Fruit fly (Drosophila melanogaster) whole organism, embryonic: ENCODE data around the gene Cyp4ac1.

Experiments used
- Atf-2 ChIP-seq: fragments of 200-800 bp; sonication (Bioruptor generic); optimal IDR thresholded peaks from 2 replicates; lab custom pipeline; 2016; ENCODE audit warnings: missing biosample characterization, missing genetic modification characterization
- CG10274 ChIP-seq: fragments of 200-800 bp; sonication (Bioruptor generic); optimal IDR thresholded peaks from 3 replicates; lab custom pipeline; 2017; ENCODE audit warnings: missing biosample characterization, mild to moderate bottlenecking, missing genetic modification characterization
- CG11093 ChIP-seq: fragments of 200-800 bp; sonication (Bioruptor generic); IDR thresholded peaks from 3 replicates; pipeline ENCODE4 v1.3.6; 2022; ENCODE audit warnings: missing biosample characterization, missing genetic modification characterization
- CG11247 ChIP-seq: fragments of 200-800 bp; sonication (Bioruptor generic); IDR thresholded peaks from 2 replicates; pipeline ENCODE4 v1.3.6; 2022; ENCODE audit warnings: missing biosample characterization, missing genetic modification characterization
- CG11696 ChIP-seq: fragments of 200-800 bp; sonication (Bioruptor generic); IDR thresholded peaks from 2 replicates; pipeline ENCODE4 v1.3.6; 2022; ENCODE audit warnings: missing biosample characterization, missing genetic modification characterization
- CG12744 ChIP-seq: fragments of 200-800 bp; sonication (Bioruptor generic); optimal IDR thresholded peaks from 2 replicates; lab custom pipeline; 2016; ENCODE audit warnings: missing biosample characterization, missing genetic modification characterization
- CG14441 ChIP-seq: fragments of 200-800 bp; sonication (Bioruptor generic); IDR thresholded peaks from 2 replicates; pipeline ENCODE4 v1.3.6; 2022; ENCODE audit warnings: missing biosample characterization, missing genetic modification characterization
- CG3065 ChIP-seq: fragments of 200-800 bp; sonication (Bioruptor generic); optimal IDR thresholded peaks from 2 replicates; lab custom pipeline; 2016; ENCODE audit warnings: missing biosample characterization, missing genetic modification characterization
- CG32772 ChIP-seq: fragments of 200-800 bp; sonication (Bioruptor generic); IDR thresholded peaks from 2 replicates; pipeline ENCODE4 v1.3.6; 2022; ENCODE audit warnings: missing biosample characterization, missing genetic modification characterization
- CG3407 ChIP-seq: fragments of 200-800 bp; sonication (Bioruptor generic); optimal IDR thresholded peaks from 2 replicates; lab custom pipeline; 2018; ENCODE audit warnings: missing biosample characterization, mild to moderate bottlenecking, missing genetic modification characterization
- CG4617 ChIP-seq: fragments of 200-800 bp; sonication (Bioruptor generic); optimal IDR thresholded peaks from 3 replicates; lab custom pipeline; 2016; ENCODE audit warnings: missing biosample characterization, missing genetic modification characterization, borderline replicate concordance
- CG6854 ChIP-seq: fragments of 200-800 bp; sonication (Bioruptor generic); optimal IDR thresholded peaks from 3 replicates; lab custom pipeline; 2017; ENCODE audit warnings: missing biosample characterization, mild to moderate bottlenecking, missing genetic modification characterization
- CG7839 ChIP-seq: fragments of 200-800 bp; sonication (Bioruptor generic); optimal IDR thresholded peaks from 3 replicates; lab custom pipeline; 2018; ENCODE audit warnings: missing biosample characterization, mild to moderate bottlenecking, missing genetic modification characterization, moderate library complexity
- CG8290 ChIP-seq, 3 experiments: fragments of 200-800 bp; sonication (Bioruptor generic); optimal IDR thresholded peaks; 2 replicates each; lab custom pipeline; 2016 to 2019; ENCODE audit warnings: missing biosample characterization in 3 of 3, missing genetic modification characterization in 3 of 3, mild to moderate bottlenecking in 2 of 3, moderate library complexity in 1 of 3
- CG9437 ChIP-seq: fragments of 200-800 bp; sonication (Bioruptor generic); optimal IDR thresholded peaks from 2 replicates; lab custom pipeline; 2018; ENCODE audit warnings: missing biosample characterization, mild to moderate bottlenecking, missing genetic modification characterization
- D19A ChIP-seq: fragments of 200-800 bp; optimal IDR thresholded peaks from 3 replicates; lab custom pipeline; 2019; ENCODE audit warnings: missing biosample characterization, mild to moderate bottlenecking, missing genetic modification characterization, moderate library complexity
- D19B ChIP-seq: fragments of 200-800 bp; sonication (Bioruptor generic); optimal IDR thresholded peaks from 2 replicates; lab custom pipeline; 2017; ENCODE audit warnings: missing biosample characterization, mild to moderate bottlenecking, missing genetic modification characterization
- Dfd ChIP-seq, 2 experiments: fragments of >200 bp; optimal IDR thresholded peaks; 2 replicates each; lab custom pipeline; 2017; ENCODE audit warnings: missing biosample characterization in 2 of 2, missing genetic modification characterization in 2 of 2
- Dip3 ChIP-seq: fragments of 200-800 bp; sonication (Bioruptor generic); optimal IDR thresholded peaks from 3 replicates; lab custom pipeline; 2016; ENCODE audit warnings: missing biosample characterization, missing genetic modification characterization
- Dll ChIP-seq: fragments of 200-800 bp; sonication (Bioruptor generic); IDR thresholded peaks from 4 replicates; pipeline ENCODE4 v1.3.6; 2022; ENCODE audit warnings: missing biosample characterization, missing genetic modification characterization; ENCODE audit not compliant: partially characterized antibody
- Fer2 ChIP-seq: fragments of 200-800 bp; sonication (Bioruptor generic); optimal IDR thresholded peaks from 2 replicates; lab custom pipeline; 2018; ENCODE audit warnings: missing biosample characterization, mild to moderate bottlenecking, missing genetic modification characterization, moderate library complexity
- HmgZ ChIP-seq: fragments of 200-800 bp; sonication (Bioruptor generic); optimal IDR thresholded peaks from 2 replicates; lab custom pipeline; 2018; ENCODE audit warnings: missing biosample characterization, mild to moderate bottlenecking, missing genetic modification characterization
- Hsf ChIP-seq: fragments of 200-800 bp; sonication (Bioruptor generic); optimal IDR thresholded peaks from 3 replicates; lab custom pipeline; 2016; ENCODE audit warnings: missing biosample characterization, missing genetic modification characterization
- Lhr ChIP-seq: fragments of 200-800 bp; sonication (Bioruptor generic); optimal IDR thresholded peaks from 3 replicates; lab custom pipeline; 2017; ENCODE audit warnings: mild to moderate bottlenecking, missing biosample characterization, missing genetic modification reagents, missing genetic modification characterization
- Meics ChIP-seq: fragments of 200-800 bp; sonication (Bioruptor generic); optimal IDR thresholded peaks from 2 replicates; lab custom pipeline; 2017; ENCODE audit warnings: missing biosample characterization, mild to moderate bottlenecking, missing genetic modification characterization
- Poxn ChIP-seq: fragments of 200-800 bp; sonication (Bioruptor generic); IDR thresholded peaks from 2 replicates; pipeline ENCODE4 v1.3.6; 2022; ENCODE audit warnings: missing biosample characterization, missing genetic modification characterization
- Rfx ChIP-seq: fragments of 200-800 bp; sonication (Bioruptor generic); IDR thresholded peaks from 2 replicates; pipeline ENCODE4 v1.3.6; 2022; ENCODE audit warnings: missing biosample characterization, missing genetic modification characterization
- Spps ChIP-seq: fragments of 200-800 bp; sonication (Bioruptor generic); optimal IDR thresholded peaks from 2 replicates; lab custom pipeline; 2018; ENCODE audit warnings: missing biosample characterization, mild to moderate bottlenecking, missing genetic modification characterization
- Taf1 ChIP-seq: fragments of 200-800 bp; sonication (Bioruptor generic); IDR thresholded peaks from 2 replicates; pipeline ENCODE4 v1.3.6; 2022; ENCODE audit warnings: missing biosample characterization, missing genetic modification characterization
- cato ChIP-seq: fragments of 200-800 bp; sonication (Bioruptor generic); optimal IDR thresholded peaks from 2 replicates; lab custom pipeline; 2016; ENCODE audit warnings: missing biosample characterization, missing genetic modification characterization, borderline replicate concordance
- caup ChIP-seq: fragments of 200-800 bp; sonication (Bioruptor generic); optimal IDR thresholded peaks from 3 replicates; lab custom pipeline; 2017; ENCODE audit warnings: missing biosample characterization, mild to moderate bottlenecking, missing genetic modification characterization, moderate library complexity; ENCODE audit not compliant: severe bottlenecking
- crol ChIP-seq: fragments of 200-800 bp; sonication (Bioruptor generic); IDR thresholded peaks from 2 replicates; pipeline ENCODE4 v1.3.6; 2022; ENCODE audit warnings: missing biosample characterization, missing genetic modification characterization
- da ChIP-seq: fragments of 200-800 bp; sonication (Bioruptor generic); optimal IDR thresholded peaks from 2 replicates; lab custom pipeline; 2016; ENCODE audit warnings: missing biosample characterization, missing genetic modification characterization
- fru ChIP-seq: fragments of >200 bp; optimal IDR thresholded peaks from 2 replicates; lab custom pipeline; 2017
- ham ChIP-seq: fragments of 200-800 bp; sonication (Bioruptor generic); IDR thresholded peaks from 2 replicates; pipeline ENCODE4 v1.3.6; 2022; ENCODE audit warnings: missing biosample characterization, missing genetic modification characterization
- jumu ChIP-seq: fragments of 200-800 bp; sonication (Bioruptor generic); optimal IDR thresholded peaks from 3 replicates; lab custom pipeline; 2016; ENCODE audit warnings: missing biosample characterization, missing genetic modification characterization
- mld ChIP-seq: fragments of 200-800 bp; sonication (Bioruptor generic); IDR thresholded peaks from 3 replicates; pipeline ENCODE4 v1.3.6; 2022; ENCODE audit warnings: missing biosample characterization, missing genetic modification characterization; ENCODE audit not compliant: partially characterized antibody
- slbo ChIP-seq: fragments of 200-800 bp; sonication (Bioruptor generic); IDR thresholded peaks from 2 replicates; pipeline ENCODE4 v1.3.6; 2022; ENCODE audit warnings: missing biosample characterization, missing genetic modification characterization
- sob ChIP-seq: fragments of 200-800 bp; sonication (Bioruptor generic); IDR thresholded peaks from 2 replicates; pipeline ENCODE4 v1.3.6; 2022; ENCODE audit warnings: missing biosample characterization, missing genetic modification characterization
- sqz ChIP-seq: fragments of 200-800 bp; sonication (Bioruptor generic); optimal IDR thresholded peaks from 3 replicates; lab custom pipeline; 2018; ENCODE audit warnings: missing biosample characterization, mild to moderate bottlenecking, missing genetic modification characterization
- twi ChIP-seq: fragments of 200-800 bp; optimal IDR thresholded peaks from 2 replicates; lab custom pipeline; 2019; ENCODE audit warnings: missing biosample characterization, mild to moderate bottlenecking, missing genetic modification characterization, moderate library complexity

Cyp4ac1 gene

DNA sequence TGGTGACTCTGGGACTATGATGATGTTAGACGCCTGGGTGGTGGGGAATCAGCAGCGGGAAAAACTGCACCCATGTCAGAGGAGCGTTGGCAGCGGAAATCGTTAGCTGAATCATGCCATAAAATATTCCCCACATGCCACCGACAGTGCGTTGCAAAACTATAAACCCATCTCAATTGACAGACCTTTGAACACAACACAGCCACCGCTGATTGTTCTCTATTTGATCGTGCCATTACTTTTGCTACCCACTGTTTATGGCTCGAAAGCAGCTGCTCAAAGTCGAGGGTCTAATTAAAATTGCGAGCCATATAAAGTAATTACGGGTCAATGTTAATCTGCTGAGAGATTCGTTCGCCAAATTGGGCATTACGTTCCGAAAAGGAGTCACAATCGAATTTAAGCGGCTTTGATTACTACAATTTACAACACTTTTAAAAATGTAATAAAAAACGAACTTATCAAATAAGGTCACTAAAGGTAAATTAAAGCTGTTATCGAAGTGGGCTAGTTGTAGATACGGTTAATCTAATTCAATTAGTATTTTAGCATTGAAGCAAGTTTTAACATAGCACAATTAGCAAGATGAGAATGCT lies 39.0 kb upstream of the Cyp4ac1 start (continued):
- no peak for TF ChIP-seq Lhr
- no peak for TF ChIP-seq D19A (tag; lab: Kevin White, UChicago)
- TF ChIP-seq Hsf = no peak
- TF ChIP-seq D19B = no peak
- TF ChIP-seq CG3407 = no peak
- no peak for TF ChIP-seq Taf1 (GFP tag; lab: Robert Waterston, UW)
- TF ChIP-seq cato (GFP tag; lab: Kevin White, UChicago) = no peak
- no peak for TF ChIP-seq sob
- TF ChIP-seq Rfx (GFP tag; lab: Robert Waterston, UW) = peak; percentile 67
- no peak for TF ChIP-seq CG11093 (GFP tag; lab: Robert Waterston, UW)
- no peak for TF ChIP-seq da
- no peak for TF ChIP-seq sqz
- no peak for TF ChIP-seq Dll (GFP tag; lab: Robert Waterston, UW)
- no peak for TF ChIP-seq CG12744
- no peak for TF ChIP-seq CG3065
- no peak for TF ChIP-seq jumu (GFP tag; lab: Kevin White, UChicago)
- TF ChIP-seq Atf-2 (GFP tag; lab: Kevin White, UChicago) = no peak
- no peak for TF ChIP-seq mld (GFP tag; lab: Robert Waterston, UW)
- TF ChIP-seq Fer2 (tag; lab: Kevin White, UChicago) = no peak
- no peak for TF ChIP-seq CG8290 (GFP tag; optimal IDR thresholded peaks at IDR 0.05; lab: Kevin White, UChicago)
- TF ChIP-seq CG8290 (tag; optimal IDR thresholded peaks at IDR 0.05; lab: Kevin White, UChicago) = peak in 1 of 2 experiments; percentile 66
- TF ChIP-seq CG11247 = no peak
- peak; percentile 53 for TF ChIP-seq slbo (GFP tag; lab: Robert Waterston, UW)
- TF ChIP-seq fru (lab: Kevin White, UChicago) = no peak
- TF ChIP-seq CG9437 (GFP tag; lab: Kevin White, UChicago) = no peak
- peak; percentile 11 for TF ChIP-seq CG7839 (tag; lab: Kevin White, UChicago)
- 0 out of 2 replicates have a peak, but pooled peaks have one; percentile 19 for TF ChIP-seq CG14441 (GFP tag; lab: Robert Waterston, UW)
- peak; percentile 13 for TF ChIP-seq HmgZ (tag; lab: Kevin White, UChicago)
- TF ChIP-seq ham (GFP tag; lab: Robert Waterston, UW) = 0 out of 2 replicates have a peak, but pooled peaks have one; percentile 13
- TF ChIP-seq CG10274 (GFP tag; lab: Kevin White, UChicago) = peak; percentile 18
- no peak for TF ChIP-seq CG6854 (GFP tag; lab: Kevin White, UChicago)
- TF ChIP-seq Meics (GFP tag; lab: Kevin White, UChicago) = peak; percentile 34
- peak; percentile 29; the same call in 1 of the 2 replicates for TF ChIP-seq CG32772
- no peak for TF ChIP-seq Dfd (GFP tag; optimal IDR thresholded peaks at IDR 0.05; lab: Kevin White, UChicago)
- TF ChIP-seq crol = no peak
- TF ChIP-seq Dip3 (GFP tag; lab: Kevin White, UChicago) = no peak
- no peak for TF ChIP-seq twi (tag; lab: Kevin White, UChicago)
- TF ChIP-seq Poxn (GFP tag; lab: Robert Waterston, UW) = no peak
- no peak for TF ChIP-seq Spps (tag; lab: Kevin White, UChicago)
- 0 out of 2 replicates have a peak, but pooled peaks have one; percentile 6 for TF ChIP-seq CG11696
- TF ChIP-seq CG4617 (GFP tag; lab: Kevin White, UChicago) = no peak
- TF ChIP-seq caup (GFP tag; lab: Kevin White, UChicago) = no peak
- TF ChIP-seq, all 482 proteins: peak for 47
